Fruit fly (Drosophila melanogaster) whole organism, embryonic: ENCODE measurements around the gene Naa20A.
A peak's percentile ranks its signal among the peaks of the same experiment; 100 is the strongest.

Experiments
- B-H1 ChIP-seq: fragments of 200-800 bp; sonication (Bioruptor generic); IDR thresholded peaks from 3 replicates; pipeline ENCODE4 v1.3.6; 2022; ENCODE audit warnings: missing biosample characterization, missing genetic modification characterization
- CG1024 ChIP-seq: fragments of 200-800 bp; sonication (Bioruptor generic); IDR thresholded peaks from 2 replicates; pipeline ENCODE4 v1.3.6; 2022; ENCODE audit warnings: missing biosample characterization, missing genetic modification characterization
- CG10274 ChIP-seq: fragments of 200-800 bp; sonication (Bioruptor generic); optimal IDR thresholded peaks from 3 replicates; lab custom pipeline; 2017; ENCODE audit warnings: missing biosample characterization, mild to moderate bottlenecking, missing genetic modification characterization
- CG10366 ChIP-seq: fragments of 200-800 bp; sonication (Bioruptor generic); IDR thresholded peaks from 2 replicates; pipeline ENCODE4 v1.3.6; 2022; ENCODE audit warnings: missing biosample characterization, missing genetic modification characterization
- CG10565 ChIP-seq: fragments of 200-800 bp; sonication (Bioruptor generic); optimal IDR thresholded peaks from 3 replicates; lab custom pipeline; 2016; ENCODE audit warnings: missing biosample characterization, mild to moderate bottlenecking, missing genetic modification characterization
- CG10654 ChIP-seq: fragments of 200-800 bp; sonication (Bioruptor generic); optimal IDR thresholded peaks from 2 replicates; lab custom pipeline; 2016; ENCODE audit warnings: missing biosample characterization, missing genetic modification characterization
- CG12236 ChIP-seq: fragments of 200-800 bp; sonication (Bioruptor generic); optimal IDR thresholded peaks from 2 replicates; lab custom pipeline; 2016; ENCODE audit warnings: missing biosample characterization, missing genetic modification characterization
- CG14014 ChIP-seq: fragments of 200-800 bp; sonication (Bioruptor generic); IDR thresholded peaks from 2 replicates; pipeline ENCODE4 v1.3.6; 2022; ENCODE audit warnings: missing biosample characterization, missing genetic modification characterization
- CG14710 ChIP-seq: fragments of 200-800 bp; sonication (Bioruptor generic); optimal IDR thresholded peaks from 3 replicates; lab custom pipeline; 2019; ENCODE audit warnings: missing biosample characterization, mild to moderate bottlenecking, missing genetic modification characterization, moderate library complexity
- CG15073 ChIP-seq: fragments of 200-800 bp; sonication (Bioruptor generic); optimal IDR thresholded peaks from 2 replicates; lab custom pipeline; 2016; ENCODE audit warnings: missing biosample characterization, missing genetic modification characterization
- CG1602 ChIP-seq: fragments of 200-800 bp; sonication (Bioruptor generic); optimal IDR thresholded peaks from 3 replicates; lab custom pipeline; 2016; ENCODE audit warnings: missing biosample characterization, missing genetic modification characterization
- CG34376 ChIP-seq: fragments of 200-800 bp; sonication (Bioruptor generic); optimal IDR thresholded peaks from 2 replicates; lab custom pipeline; 2018; ENCODE audit warnings: missing biosample characterization, mild to moderate bottlenecking, missing genetic modification characterization
- CG6175 ChIP-seq: fragments of 200-800 bp; sonication (Bioruptor generic); IDR thresholded peaks from 3 replicates; pipeline ENCODE4 v1.3.6; 2022; ENCODE audit warnings: missing biosample characterization, missing genetic modification characterization
- CG6654 ChIP-seq: fragments of 200-800 bp; sonication (Bioruptor generic); optimal IDR thresholded peaks from 2 replicates; lab custom pipeline; 2017; ENCODE audit warnings: missing biosample characterization, mild to moderate bottlenecking, missing genetic modification characterization
- CG6765 ChIP-seq: fragments of 200-800 bp; sonication (Bioruptor generic); optimal IDR thresholded peaks from 3 replicates; lab custom pipeline; 2017; ENCODE audit warnings: missing biosample characterization, mild to moderate bottlenecking, missing genetic modification characterization
- CG7271 ChIP-seq: fragments of 200-800 bp; sonication (Bioruptor generic); optimal IDR thresholded peaks from 2 replicates; lab custom pipeline; 2018; ENCODE audit warnings: missing biosample characterization, mild to moderate bottlenecking, missing genetic modification characterization, moderate library complexity
- CG7556 ChIP-seq: fragments of 200-800 bp; sonication (Bioruptor generic); optimal IDR thresholded peaks from 2 replicates; lab custom pipeline; 2017; ENCODE audit warnings: missing biosample characterization, mild to moderate bottlenecking, missing genetic modification characterization
- CG7745 ChIP-seq: fragments of 200-800 bp; sonication (Bioruptor generic); optimal IDR thresholded peaks from 2 replicates; lab custom pipeline; 2018; ENCODE audit warnings: missing biosample characterization, mild to moderate bottlenecking, missing genetic modification characterization, moderate library complexity
- CG7963 ChIP-seq: fragments of 200-800 bp; sonication (Bioruptor generic); IDR thresholded peaks from 3 replicates; pipeline ENCODE4 v1.3.6; 2022; ENCODE audit warnings: missing biosample characterization, missing genetic modification characterization; ENCODE audit not compliant: partially characterized antibody
- CG8388 ChIP-seq: fragments of 200-800 bp; sonication (Bioruptor generic); optimal IDR thresholded peaks from 2 replicates; lab custom pipeline; 2019; ENCODE audit warnings: missing biosample characterization, mild to moderate bottlenecking, missing genetic modification characterization, moderate library complexity
- CG9215 ChIP-seq: fragments of 200-800 bp; sonication (Bioruptor generic); IDR thresholded peaks from 2 replicates; pipeline ENCODE4 v1.3.6; 2022; ENCODE audit warnings: missing biosample characterization, missing genetic modification characterization
- CG9727 ChIP-seq: fragments of 200-800 bp; sonication (Bioruptor generic); optimal IDR thresholded peaks from 3 replicates; lab custom pipeline; 2017; ENCODE audit warnings: missing biosample characterization, mild to moderate bottlenecking, missing genetic modification characterization
- Dip2 ChIP-seq: fragments of 200-800 bp; sonication (Bioruptor generic); IDR thresholded peaks from 2 replicates; pipeline ENCODE4 v1.3.6; 2022; ENCODE audit warnings: missing biosample characterization, missing genetic modification characterization
- ERR ChIP-seq: fragments of 200-800 bp; sonication (Bioruptor generic); optimal IDR thresholded peaks from 2 replicates; lab custom pipeline; 2016; ENCODE audit warnings: missing biosample characterization, missing genetic modification characterization
- Eip74EF ChIP-seq, 2 experiments: fragments of 200-800 bp in 1 of 2; fragments of >200 bp in 1 of 2; sonication (Bioruptor generic) in 1 of 2; optimal IDR thresholded peaks; 2 replicates each; lab custom pipeline; 2017 to 2019; ENCODE audit warnings: missing biosample characterization in 2 of 2, missing genetic modification characterization in 2 of 2, mild to moderate bottlenecking in 1 of 2, moderate library complexity in 1 of 2
- Lim3 ChIP-seq: fragments of 200-800 bp; sonication (Bioruptor generic); IDR thresholded peaks from 2 replicates; pipeline ENCODE4 v1.3.6; 2022; ENCODE audit warnings: missing biosample characterization, missing genetic modification characterization
- MBD-R2 ChIP-seq: fragments of 200-800 bp; sonication (Bioruptor generic); IDR thresholded peaks from 2 replicates; pipeline ENCODE4 v1.3.6; 2022; ENCODE audit warnings: missing biosample characterization, missing genetic modification characterization
- MTF-1 ChIP-seq: fragments of 200-800 bp; sonication (Bioruptor generic); optimal IDR thresholded peaks from 2 replicates; lab custom pipeline; 2018; ENCODE audit warnings: missing biosample characterization, mild to moderate bottlenecking, missing genetic modification characterization, borderline replicate concordance
- Mes4 ChIP-seq: fragments of 200-800 bp; sonication (Bioruptor generic); optimal IDR thresholded peaks from 2 replicates; lab custom pipeline; 2016; ENCODE audit warnings: missing biosample characterization, missing genetic modification characterization
- Poxn ChIP-seq: fragments of 200-800 bp; sonication (Bioruptor generic); IDR thresholded peaks from 2 replicates; pipeline ENCODE4 v1.3.6; 2022; ENCODE audit warnings: missing biosample characterization, missing genetic modification characterization
- Six4 ChIP-seq: fragments of 200-800 bp; sonication (Bioruptor generic); optimal IDR thresholded peaks from 2 replicates; lab custom pipeline; 2016; ENCODE audit warnings: missing biosample characterization, missing genetic modification characterization
- Spps ChIP-seq: fragments of 200-800 bp; sonication (Bioruptor generic); optimal IDR thresholded peaks from 2 replicates; lab custom pipeline; 2018; ENCODE audit warnings: missing biosample characterization, mild to moderate bottlenecking, missing genetic modification characterization
- amos ChIP-seq: fragments of 200-800 bp; sonication (Bioruptor generic); IDR thresholded peaks from 2 replicates; pipeline ENCODE4 v1.3.6; 2022; ENCODE audit warnings: missing biosample characterization, missing genetic modification characterization; ENCODE audit not compliant: partially characterized antibody
- chinmo ChIP-seq: fragments of 200-800 bp; sonication (Bioruptor generic); IDR thresholded peaks from 4 replicates; pipeline ENCODE4 v1.3.6; 2022; ENCODE audit warnings: missing biosample characterization, missing genetic modification characterization; ENCODE audit not compliant: partially characterized antibody
- dmrt99B ChIP-seq: fragments of 200-800 bp; sonication (Bioruptor generic); optimal IDR thresholded peaks from 2 replicates; lab custom pipeline; 2018; ENCODE audit warnings: missing biosample characterization, mild to moderate bottlenecking, missing genetic modification characterization, moderate library complexity
- dysf ChIP-seq: fragments of 200-800 bp; sonication (Bioruptor generic); IDR thresholded peaks from 3 replicates; pipeline ENCODE4 v1.3.6; 2022; ENCODE audit warnings: missing biosample characterization, missing genetic modification characterization
- ewg ChIP-seq: fragments of 200-800 bp; sonication (Bioruptor generic); optimal IDR thresholded peaks from 3 replicates; lab custom pipeline; 2017; ENCODE audit warnings: mild to moderate bottlenecking, missing biosample characterization, missing genetic modification reagents, missing genetic modification characterization
- ftz-f1 ChIP-seq: fragments of 200-800 bp; sonication (Bioruptor generic); optimal IDR thresholded peaks from 2 replicates; lab custom pipeline; 2016; ENCODE audit warnings: missing biosample characterization, missing genetic modification characterization
- gce ChIP-seq: fragments of 200-800 bp; sonication (Bioruptor generic); IDR thresholded peaks from 3 replicates; pipeline ENCODE4 v1.3.6; 2022; ENCODE audit warnings: missing biosample characterization, missing genetic modification characterization
- gcm ChIP-seq: fragments of 200-800 bp; sonication (Bioruptor generic); optimal IDR thresholded peaks from 2 replicates; lab custom pipeline; 2019; ENCODE audit warnings: missing biosample characterization, mild to moderate bottlenecking, missing genetic modification characterization, moderate library complexity
- jigr1 ChIP-seq: fragments of 200-800 bp; sonication (Bioruptor generic); IDR thresholded peaks from 3 replicates; pipeline ENCODE4 v1.3.6; 2022; ENCODE audit warnings: missing biosample characterization, missing genetic modification characterization
- lola ChIP-seq, 3 experiments: fragments of >200 bp in 2 of 3; fragments of 200-800 bp in 1 of 3; sonication (Bioruptor generic) in 1 of 3; optimal IDR thresholded peaks; 2 replicates each; lab custom pipeline; 2017 to 2019; ENCODE audit warnings: missing biosample characterization in 3 of 3, missing genetic modification characterization in 3 of 3, mild to moderate bottlenecking in 1 of 3, moderate library complexity in 1 of 3
- lov ChIP-seq, 2 experiments: fragments of 200-800 bp in 1 of 2; fragments of >200 bp in 1 of 2; sonication (Bioruptor generic) in 1 of 2; IDR thresholded peaks in 1 of 2; optimal IDR thresholded peaks in 1 of 2; 2 replicates in 1 of 2; 3 replicates in 1 of 2; pipeline versions ENCODE4 v1.3.6 to Lab custom; 2017 to 2022; ENCODE audit warnings: missing biosample characterization in 1 of 2, missing genetic modification characterization in 1 of 2
- row ChIP-seq: fragments of 200-800 bp; sonication (Bioruptor generic); IDR thresholded peaks from 3 replicates; pipeline ENCODE4 v1.3.6; 2022; ENCODE audit warnings: missing biosample characterization, missing genetic modification characterization
- scrt ChIP-seq: fragments of 200-800 bp; sonication (Bioruptor generic); optimal IDR thresholded peaks from 2 replicates; lab custom pipeline; 2018; ENCODE audit warnings: missing biosample characterization, mild to moderate bottlenecking, missing genetic modification characterization, moderate library complexity
- slou ChIP-seq: fragments of 200-800 bp; sonication (Bioruptor generic); optimal IDR thresholded peaks from 3 replicates; lab custom pipeline; 2016; ENCODE audit warnings: missing biosample characterization, missing genetic modification characterization
- ssp ChIP-seq: fragments of 200-800 bp; sonication (Bioruptor generic); IDR thresholded peaks from 2 replicates; pipeline ENCODE4 v1.3.6; 2022; ENCODE audit warnings: missing biosample characterization, missing genetic modification characterization
- unc-4 ChIP-seq: fragments of 200-800 bp; sonication (Bioruptor generic); IDR thresholded peaks from 2 replicates; pipeline ENCODE4 v1.3.6; 2022; ENCODE audit warnings: missing biosample characterization, missing genetic modification characterization; ENCODE audit not compliant: partially characterized antibody

Naa20A gene

dm6 chrX:19651757-19652419, 29.0 kb upstream of the Naa20A start, which contains the start of the genes Ranbp21 and Elys (continued):
- TF ChIP-seq lov (optimal IDR thresholded peaks at IDR 0.05; lab: Kevin White, UChicago) (no peak), lov (GFP tag; IDR thresholded peaks at IDR 0.05; lab: Robert Waterston, UW) (no peak), gcm (GFP tag; lab: Kevin White, UChicago) (no peak), CG10565 (GFP tag; lab: Kevin White, UChicago) (no peak), CG7963 (GFP tag; lab: Robert Waterston, UW) (no peak), MTF-1 (no peak), ewg (GFP tag; lab: Kevin White, UChicago) (no peak), Dip2 (GFP tag; lab: Robert Waterston, UW) (no peak), CG1024 (GFP tag; lab: Robert Waterston, UW) (peak; percentile 31; the same call in 1 of the 2 replicates), jigr1 (GFP tag; lab: Robert Waterston, UW) (no peak), CG1602 (GFP tag; lab: Kevin White, UChicago) (peak; percentile 50), ftz-f1 (GFP tag; lab: Kevin White, UChicago) (peak; percentile 5), dmrt99B (tag; lab: Kevin White, UChicago) (no peak), CG8388 (GFP tag; lab: Kevin White, UChicago) (peak; percentile 20), CG14014 (GFP tag; lab: Robert Waterston, UW) (0 out of 2 replicates have a peak, but pooled peaks have one; percentile 29), amos (peak; percentile 55; the same call in 1 of the 2 replicates), ssp (peak; percentile 47), CG6654 (GFP tag; lab: Kevin White, UChicago) (peak; percentile 7), scrt (GFP tag; lab: Kevin White, UChicago) (no peak), unc-4 (GFP tag; lab: Robert Waterston, UW) (peak; percentile 44; the same call in 1 of the 2 replicates), Six4 (peak; percentile 16), CG10274 (GFP tag; lab: Kevin White, UChicago) (no peak), CG10366 (GFP tag; lab: Robert Waterston, UW) (peak; percentile 55), CG6765 (GFP tag; lab: Kevin White, UChicago) (no peak), row (GFP tag; lab: Robert Waterston, UW) (peak; percentile 70), Lim3 (no peak), Spps (no peak), Poxn (no peak), gce (GFP tag; lab: Robert Waterston, UW) (no peak), slou (GFP tag; lab: Kevin White, UChicago) (no peak), CG9727 (peak; percentile 59), dysf (GFP tag; lab: Robert Waterston, UW) (peak; percentile 55), CG7745 (tag; lab: Kevin White, UChicago) (no peak), Mes4 (peak; percentile 61), ERR (no peak), CG15073 (no peak), Eip74EF (GFP tag; optimal IDR thresholded peaks at IDR 0.05; lab: Kevin White, UChicago) (no peak), CG7556 (peak; percentile 34), CG10654 (GFP tag; lab: Kevin White, UChicago) (no peak), MBD-R2 (GFP tag; lab: Robert Waterston, UW) (peak; percentile 68), CG9215 (GFP tag; lab: Robert Waterston, UW) (peak; percentile 62), B-H1 (GFP tag; lab: Robert Waterston, UW) (no peak), CG6175 (GFP tag; lab: Robert Waterston, UW) (no peak), CG7271 (tag; lab: Kevin White, UChicago) (no peak), CG34376 (no peak), lola (GFP tag; optimal IDR thresholded peaks at IDR 0.05; lab: Kevin White, UChicago) (peak in 1 of 3 experiments; percentile 51), chinmo (GFP tag; lab: Robert Waterston, UW) (0 out of 4 replicates have a peak, but pooled peaks have one; percentile 34), CG12236 (no peak), CG14710 (tag; lab: Kevin White, UChicago) (peak; percentile 71)
